Fruit fly (Drosophila melanogaster) S2 (cell line): ENCODE measurements around the gene FucT6.

Source experiments
- CG8478 ChIP-seq: fragments of >200 bp; optimal IDR thresholded peaks from 2 replicates; lab custom pipeline; 2018
- CTCF ChIP-seq, 2 experiments: fragments of >200 bp; optimal IDR thresholded peaks; 2 replicates each; lab custom pipeline; 2018

dm6 chrX:11658181-11658842, 51.4 kb downstream of the FucT6 start:
- TF ChIP-seq CTCF (optimal IDR thresholded peaks at IDR 0.05; lab: Kevin White, UChicago): no peak
- TF ChIP-seq CG8478 (lab: Kevin White, UChicago): no peak
